Fruit fly (Drosophila melanogaster) whole organism, embryonic: ENCODE measurements around the gene mirr.

ENCODE experiments used
- Bdp1 ChIP-seq: fragments of 200-800 bp; sonication (Bioruptor generic); optimal IDR thresholded peaks from 3 replicates; lab custom pipeline; 2016; ENCODE audit warnings: missing biosample characterization, missing genetic modification characterization
- CG10366 ChIP-seq: fragments of 200-800 bp; sonication (Bioruptor generic); IDR thresholded peaks from 2 replicates; pipeline ENCODE4 v1.3.6; 2022; ENCODE audit warnings: missing biosample characterization, missing genetic modification characterization
- CG10654 ChIP-seq: fragments of 200-800 bp; sonication (Bioruptor generic); optimal IDR thresholded peaks from 2 replicates; lab custom pipeline; 2016; ENCODE audit warnings: missing biosample characterization, missing genetic modification characterization
- CG10979 ChIP-seq: fragments of 200-800 bp; sonication (Bioruptor generic); optimal IDR thresholded peaks from 2 replicates; lab custom pipeline; 2018; ENCODE audit warnings: missing biosample characterization, mild to moderate bottlenecking, missing genetic modification characterization, moderate library complexity
- CG12659 ChIP-seq: fragments of 200-800 bp; sonication (Bioruptor generic); optimal IDR thresholded peaks from 3 replicates; lab custom pipeline; 2017; ENCODE audit warnings: mild to moderate bottlenecking, missing biosample characterization, missing genetic modification reagents, missing genetic modification characterization
- CG14050 ChIP-seq: fragments of 200-800 bp; sonication (Bioruptor generic); IDR thresholded peaks from 3 replicates; pipeline ENCODE4 v1.3.6; 2022; ENCODE audit warnings: missing biosample characterization, missing genetic modification characterization
- CG17612 ChIP-seq: fragments of 200-800 bp; sonication (Bioruptor generic); IDR thresholded peaks from 2 replicates; pipeline ENCODE4 v1.3.6; 2022; ENCODE audit warnings: missing biosample characterization, missing genetic modification characterization
- CG1832 ChIP-seq: fragments of 200-800 bp; sonication (Bioruptor generic); optimal IDR thresholded peaks from 2 replicates; lab custom pipeline; 2017; ENCODE audit warnings: missing biosample characterization, mild to moderate bottlenecking, missing genetic modification characterization, inconsistent platforms
- CG18619 ChIP-seq: fragments of 200-800 bp; sonication (Bioruptor generic); optimal IDR thresholded peaks from 3 replicates; lab custom pipeline; 2017; ENCODE audit warnings: missing biosample characterization, mild to moderate bottlenecking, missing genetic modification characterization
- CG2202 ChIP-seq: fragments of 200-800 bp; sonication (Bioruptor generic); optimal IDR thresholded peaks from 2 replicates; lab custom pipeline; 2018; ENCODE audit warnings: missing biosample characterization, mild to moderate bottlenecking, missing genetic modification characterization
- CG30431 ChIP-seq: fragments of 200-800 bp; sonication (Bioruptor generic); optimal IDR thresholded peaks from 2 replicates; lab custom pipeline; 2017; ENCODE audit warnings: missing biosample characterization, missing genetic modification characterization
- CG34376 ChIP-seq: fragments of 200-800 bp; sonication (Bioruptor generic); optimal IDR thresholded peaks from 2 replicates; lab custom pipeline; 2018; ENCODE audit warnings: missing biosample characterization, mild to moderate bottlenecking, missing genetic modification characterization
- CG42726 ChIP-seq: fragments of 200-800 bp; sonication (Bioruptor generic); IDR thresholded peaks from 2 replicates; pipeline ENCODE4 v1.3.6; 2022; ENCODE audit warnings: missing biosample characterization, missing genetic modification characterization; ENCODE audit not compliant: partially characterized antibody
- CG4404 ChIP-seq: fragments of 200-800 bp; sonication (Bioruptor generic); IDR thresholded peaks from 2 replicates; pipeline ENCODE4 v1.3.6; 2022; ENCODE audit warnings: missing biosample characterization, missing genetic modification characterization
- CG6254 ChIP-seq: fragments of 200-800 bp; sonication (Bioruptor generic); optimal IDR thresholded peaks from 3 replicates; lab custom pipeline; 2017; ENCODE audit warnings: mild to moderate bottlenecking, missing biosample characterization, missing genetic modification reagents, missing genetic modification characterization
- CG6683 ChIP-seq: fragments of 200-800 bp; sonication (Bioruptor generic); optimal IDR thresholded peaks from 2 replicates; lab custom pipeline; 2017; ENCODE audit warnings: missing biosample characterization, mild to moderate bottlenecking, missing genetic modification characterization, missing genetic modification reagents
- CG6689 ChIP-seq: fragments of 200-800 bp; sonication (Bioruptor generic); IDR thresholded peaks from 2 replicates; pipeline ENCODE4 v1.3.6; 2022; ENCODE audit warnings: missing biosample characterization, missing genetic modification characterization
- CG7271 ChIP-seq: fragments of 200-800 bp; sonication (Bioruptor generic); optimal IDR thresholded peaks from 2 replicates; lab custom pipeline; 2018; ENCODE audit warnings: missing biosample characterization, mild to moderate bottlenecking, missing genetic modification characterization, moderate library complexity
- CG7928 ChIP-seq: fragments of 200-800 bp; sonication (Bioruptor generic); optimal IDR thresholded peaks from 2 replicates; lab custom pipeline; 2017; ENCODE audit warnings: missing biosample characterization, mild to moderate bottlenecking, missing genetic modification characterization
- CG8281 ChIP-seq: fragments of 200-800 bp; sonication (Bioruptor generic); optimal IDR thresholded peaks from 2 replicates; lab custom pipeline; 2018; ENCODE audit warnings: missing biosample characterization, mild to moderate bottlenecking, missing genetic modification characterization, moderate library complexity
- CG8924 ChIP-seq: fragments of 200-800 bp; optimal IDR thresholded peaks from 3 replicates; lab custom pipeline; 2019; ENCODE audit warnings: missing biosample characterization, mild to moderate bottlenecking, missing genetic modification characterization, moderate library complexity
- CG9797 ChIP-seq: fragments of 200-800 bp; sonication (Bioruptor generic); optimal IDR thresholded peaks from 3 replicates; lab custom pipeline; 2018; ENCODE audit warnings: missing biosample characterization, mild to moderate bottlenecking, missing genetic modification characterization
- Fer3 ChIP-seq: fragments of 200-800 bp; sonication (Bioruptor generic); optimal IDR thresholded peaks from 2 replicates; lab custom pipeline; 2018; ENCODE audit warnings: missing biosample characterization, mild to moderate bottlenecking, missing genetic modification characterization, moderate library complexity
- H2.0 ChIP-seq: fragments of 200-800 bp; sonication (Bioruptor generic); IDR thresholded peaks from 2 replicates; pipeline ENCODE4 v1.3.6; 2022; ENCODE audit warnings: missing biosample characterization, missing genetic modification characterization
- HLH4C ChIP-seq: fragments of 200-800 bp; sonication (Bioruptor generic); IDR thresholded peaks from 3 replicates; pipeline ENCODE4 v1.3.6; 2022; ENCODE audit warnings: missing biosample characterization, missing genetic modification characterization; ENCODE audit not compliant: partially characterized antibody
- Hr39 ChIP-seq: fragments of >200 bp; optimal IDR thresholded peaks from 2 replicates; lab custom pipeline; 2017
- Lpt ChIP-seq: fragments of >200 bp; optimal IDR thresholded peaks from 2 replicates; lab custom pipeline; 2018; ENCODE audit warnings: missing biosample characterization, missing genetic modification characterization
- MBD-R2 ChIP-seq: fragments of 200-800 bp; sonication (Bioruptor generic); IDR thresholded peaks from 2 replicates; pipeline ENCODE4 v1.3.6; 2022; ENCODE audit warnings: missing biosample characterization, missing genetic modification characterization
- MTF-1 ChIP-seq: fragments of 200-800 bp; sonication (Bioruptor generic); optimal IDR thresholded peaks from 2 replicates; lab custom pipeline; 2018; ENCODE audit warnings: missing biosample characterization, mild to moderate bottlenecking, missing genetic modification characterization, borderline replicate concordance
- Med ChIP-seq: fragments of 200-800 bp; sonication (Bioruptor generic); peaks from one replicate; lab custom pipeline; 2016; ENCODE audit warnings: missing biosample characterization, missing genetic modification characterization, mild to moderate bottlenecking, inconsistent platforms, moderate library complexity
- NfI ChIP-seq: fragments of 200-800 bp; sonication (Bioruptor generic); optimal IDR thresholded peaks from 3 replicates; lab custom pipeline; 2018; ENCODE audit warnings: missing biosample characterization, mild to moderate bottlenecking, missing genetic modification characterization, moderate library complexity
- Trl ChIP-seq, 3 experiments: fragments of >200 bp in 2 of 3; fragments of 200-800 bp in 1 of 3; sonication (Bioruptor generic) in 1 of 3; optimal IDR thresholded peaks; 2 replicates in 1 of 3; 3 replicates in 2 of 3; lab custom pipeline; 2016 to 2017; ENCODE audit warnings: missing biosample characterization in 1 of 3, missing genetic modification characterization in 1 of 3
- az2 ChIP-seq: fragments of 200-800 bp; sonication (Bioruptor generic); optimal IDR thresholded peaks from 3 replicates; lab custom pipeline; 2016; ENCODE audit warnings: missing biosample characterization, missing genetic modification characterization
- bcd ChIP-seq: fragments of 200-800 bp; sonication (Bioruptor generic); optimal IDR thresholded peaks from 2 replicates; lab custom pipeline; 2017; ENCODE audit warnings: missing biosample characterization, mild to moderate bottlenecking, missing genetic modification characterization
- br ChIP-seq: fragments of >200 bp; optimal IDR thresholded peaks from 2 replicates; lab custom pipeline; 2017
- cas ChIP-seq: fragments of 200-800 bp; sonication (Bioruptor generic); IDR thresholded peaks from 2 replicates; pipeline ENCODE4 v1.3.6; 2022; ENCODE audit warnings: missing biosample characterization, missing genetic modification characterization
- en ChIP-seq: fragments of 200-800 bp; sonication (Bioruptor generic); optimal IDR thresholded peaks from 2 replicates; lab custom pipeline; 2016; ENCODE audit warnings: missing biosample characterization, missing genetic modification characterization
- exex ChIP-seq: fragments of 200-800 bp; sonication (Bioruptor generic); optimal IDR thresholded peaks from 4 replicates; lab custom pipeline; 2018; ENCODE audit warnings: missing biosample characterization, mild to moderate bottlenecking, missing genetic modification characterization, moderate library complexity
- eyg ChIP-seq: fragments of 200-800 bp; sonication (Bioruptor generic); optimal IDR thresholded peaks from 3 replicates; lab custom pipeline; 2016; ENCODE audit warnings: missing biosample characterization, missing genetic modification characterization
- fu2 ChIP-seq: fragments of 200-800 bp; sonication (Bioruptor generic); optimal IDR thresholded peaks from 2 replicates; lab custom pipeline; 2016; ENCODE audit warnings: missing biosample characterization, missing genetic modification characterization
- mirr ChIP-seq: fragments of 200-800 bp; sonication (Bioruptor generic); optimal IDR thresholded peaks from 3 replicates; lab custom pipeline; 2018; ENCODE audit warnings: missing biosample characterization, mild to moderate bottlenecking, missing genetic modification characterization
- onecut ChIP-seq: fragments of 200-800 bp; sonication (Bioruptor generic); IDR thresholded peaks from 2 replicates; pipeline ENCODE4 v1.3.6; 2022; ENCODE audit warnings: missing biosample characterization, missing genetic modification characterization
- pan ChIP-seq, 4 experiments: fragments of >200 bp in 3 of 4; fragments of 200-800 bp in 1 of 4; sonication (Bioruptor generic) in 1 of 4; optimal IDR thresholded peaks in 3 of 4; IDR thresholded peaks in 1 of 4; 2 replicates each; pipeline versions ENCODE4 v1.3.6 to Lab custom; 2017 to 2022; ENCODE audit warnings: missing biosample characterization in 2 of 4, missing genetic modification characterization in 2 of 4, mixed read lengths in 1 of 4
- psq ChIP-seq: fragments of 200-800 bp; sonication (Bioruptor generic); optimal IDR thresholded peaks from 2 replicates; lab custom pipeline; 2017; ENCODE audit warnings: missing biosample characterization, missing genetic modification characterization
- ranshi ChIP-seq: fragments of 200-800 bp; sonication (Bioruptor generic); IDR thresholded peaks from 2 replicates; pipeline ENCODE4 v1.3.6; 2022; ENCODE audit warnings: missing biosample characterization, missing genetic modification characterization
- rib ChIP-seq: fragments of 200-800 bp; sonication (Bioruptor generic); IDR thresholded peaks from 2 replicates; pipeline ENCODE4 v1.3.6; 2022; ENCODE audit warnings: missing biosample characterization, missing genetic modification characterization
- ro ChIP-seq: fragments of 200-800 bp; sonication (Bioruptor generic); IDR thresholded peaks from 2 replicates; pipeline ENCODE4 v1.3.6; 2022; ENCODE audit warnings: missing biosample characterization, missing genetic modification characterization
- stwl ChIP-seq: fragments of 200-800 bp; sonication (Bioruptor generic); optimal IDR thresholded peaks from 3 replicates; lab custom pipeline; 2018; ENCODE audit warnings: missing biosample characterization, mild to moderate bottlenecking, missing genetic modification characterization, moderate library complexity
- tin ChIP-seq: fragments of 200-800 bp; sonication (Bioruptor generic); optimal IDR thresholded peaks from 3 replicates; lab custom pipeline; 2016; ENCODE audit warnings: missing biosample characterization, missing genetic modification characterization
- usp ChIP-seq: fragments of >200 bp; optimal IDR thresholded peaks from 2 replicates; lab custom pipeline; 2017; ENCODE audit warnings: missing biosample characterization, missing genetic modification characterization

Gene mirr

DNA sequence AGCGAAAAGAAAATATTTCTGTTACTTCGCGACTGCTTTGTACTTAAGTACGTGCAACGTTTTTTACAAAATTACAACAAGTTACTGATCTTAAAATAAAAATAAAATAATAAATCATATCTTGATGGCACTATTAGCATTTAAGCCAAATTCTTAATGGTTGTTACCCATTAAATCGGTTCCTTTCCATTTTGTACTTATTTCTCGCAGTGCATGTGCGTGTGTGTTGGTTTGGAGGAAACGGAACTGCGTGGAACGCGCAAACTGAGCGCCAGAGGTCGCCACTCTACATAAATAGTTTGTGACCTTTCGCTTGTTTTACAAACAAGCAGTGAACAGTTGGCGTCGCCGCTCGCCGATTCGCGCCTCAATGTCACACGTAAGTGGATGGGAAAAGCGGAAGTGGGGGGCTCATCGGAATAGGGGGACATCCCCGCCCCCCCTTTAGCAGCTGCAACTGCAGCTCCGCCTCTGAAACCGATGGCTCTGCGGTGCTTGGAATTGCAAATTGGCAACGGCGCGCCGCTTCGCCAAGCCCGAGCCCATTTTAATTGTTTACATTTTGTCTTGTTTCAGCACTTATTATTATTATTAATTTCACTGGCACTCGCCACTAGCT lies 25.3 kb upstream of the mirr start (continued):
- no peak for TF ChIP-seq Fer3 (tag; lab: Kevin White, UChicago)
- no peak for TF ChIP-seq CG12659 (GFP tag; lab: Kevin White, UChicago)
- TF ChIP-seq CG2202 (tag; lab: Kevin White, UChicago), result no peak
- peak; percentile 6 for TF ChIP-seq CG8924 (tag; lab: Kevin White, UChicago)
- peak; percentile 81 for TF ChIP-seq mirr (GFP tag; lab: Kevin White, UChicago)
- peak; percentile 37; the same call in 1 of the 2 replicates for TF ChIP-seq ranshi (GFP tag; lab: Robert Waterston, UW)
- TF ChIP-seq Bdp1 (GFP tag; lab: Kevin White, UChicago), result no peak
- no peak for TF ChIP-seq CG6683 (GFP tag; lab: Kevin White, UChicago)
- peak; percentile 34 for TF ChIP-seq CG6254
- TF ChIP-seq onecut, result peak; percentile 45
- TF ChIP-seq H2.0 (GFP tag; lab: Robert Waterston, UW), result peak; percentile 30; the same call in 1 of the 2 replicates
- peak; percentile 60 for TF ChIP-seq CG10979 (tag; lab: Kevin White, UChicago)
- no peak for TF ChIP-seq HLH4C (GFP tag; lab: Robert Waterston, UW)
- peak; percentile 86 for TF ChIP-seq Med
- TF ChIP-seq psq (GFP tag; lab: Kevin White, UChicago), result no peak
- TF ChIP-seq Trl (optimal IDR thresholded peaks at IDR 0.05; lab: Kevin White, UChicago), result no peak
- peak; percentile 3 for TF ChIP-seq Trl (GFP tag; optimal IDR thresholded peaks at IDR 0.05; lab: Kevin White, UChicago)
- TF ChIP-seq CG30431 (GFP tag; lab: Kevin White, UChicago), result peak; percentile 8
- TF ChIP-seq CG14050 (GFP tag; lab: Robert Waterston, UW), result no peak
- no peak for TF ChIP-seq cas (GFP tag; lab: Robert Waterston, UW)
- peak; percentile 40 for TF ChIP-seq NfI (GFP tag; lab: Kevin White, UChicago)
- TF ChIP-seq CG42726 (GFP tag; lab: Robert Waterston, UW), result no peak
- TF ChIP-seq usp, result no peak
- TF ChIP-seq pan (optimal IDR thresholded peaks at IDR 0.05; lab: Kevin White, UChicago), result no peak
- TF ChIP-seq pan (GFP tag; optimal IDR thresholded peaks at IDR 0.05 in 1 of 2, IDR thresholded peaks at IDR 0.05 in 1 of 2), result peak in 1 of 2 experiments; percentile 5
- TF ChIP-seq CG10654 (GFP tag; lab: Kevin White, UChicago), result peak; percentile 9
- TF ChIP-seq CG17612, result no peak
- no peak; the same call in 1 of the 2 replicates for TF ChIP-seq CG10366 (GFP tag; lab: Robert Waterston, UW)
- TF ChIP-seq CG34376 (GFP tag; lab: Kevin White, UChicago), result no peak
- peak; percentile 29 for TF ChIP-seq bcd (GFP tag; lab: Kevin White, UChicago)
- TF ChIP-seq br, result no peak
- no peak for TF ChIP-seq CG18619 (GFP tag; lab: Kevin White, UChicago)
- TF ChIP-seq ro (GFP tag; lab: Robert Waterston, UW), result no peak
- TF ChIP-seq az2, result no peak
- TF ChIP-seq CG7928 (GFP tag; lab: Kevin White, UChicago), result no peak
- no peak for TF ChIP-seq CG9797 (GFP tag; lab: Kevin White, UChicago)
- TF ChIP-seq Hr39, result no peak
- peak; percentile 73 for TF ChIP-seq MTF-1 (GFP tag; lab: Kevin White, UChicago)
- TF ChIP-seq eyg (GFP tag; lab: Kevin White, UChicago), result no peak
- TF ChIP-seq CG1832 (GFP tag; lab: Kevin White, UChicago), result no peak
- no peak for TF ChIP-seq CG8281 (tag; lab: Kevin White, UChicago)
- no peak for TF ChIP-seq MBD-R2 (GFP tag; lab: Robert Waterston, UW)
- no peak for TF ChIP-seq exex (tag; lab: Kevin White, UChicago)
- TF ChIP-seq stwl (tag; lab: Kevin White, UChicago), result peak; percentile 17
- peak; percentile 52 for TF ChIP-seq CG7271 (tag; lab: Kevin White, UChicago)
- TF ChIP-seq rib (GFP tag; lab: Robert Waterston, UW), result no peak
- TF ChIP-seq CG6689, result peak; percentile 41; the same call in 1 of the 2 replicates
- no peak for TF ChIP-seq CG4404 (GFP tag; lab: Robert Waterston, UW)
- TF ChIP-seq tin, result peak; percentile 30
- TF ChIP-seq en (GFP tag; lab: Kevin White, UChicago), result no peak
- TF ChIP-seq Lpt (GFP tag; lab: Kevin White, UChicago), result no peak
- TF ChIP-seq fu2 (GFP tag; lab: Kevin White, UChicago), result no peak
